Fruit fly (Drosophila melanogaster) Kc167 (cell line): ENCODE measurements around the gene CG18223.

Experiments used
- Myc ChIP-seq: fragments of >200 bp; optimal IDR thresholded peaks from 2 replicates; lab custom pipeline; 2017; ENCODE audit warnings: missing external identifiers
- Sin3A ChIP-seq: fragments of >200 bp; optimal IDR thresholded peaks from 2 replicates; lab custom pipeline; 2018; ENCODE audit warnings: missing external identifiers
- h ChIP-seq: fragments of >200 bp; optimal IDR thresholded peaks from 3 replicates; lab custom pipeline; 2018; ENCODE audit warnings: missing external identifiers
- insv ChIP-seq: fragments of >200 bp; optimal IDR thresholded peaks from 3 replicates; lab custom pipeline; 2018; ENCODE audit warnings: missing external identifiers
- psq ChIP-seq: fragments of >200 bp; optimal IDR thresholded peaks from 2 replicates; lab custom pipeline; 2017; ENCODE audit warnings: missing external identifiers
- ttk ChIP-seq: sonication (Bioruptor generic); optimal IDR thresholded peaks from 2 replicates; lab custom pipeline; 2017; ENCODE audit warnings: missing external identifiers

dm6 chr3L:18896297-18896863, 23.7 kb downstream of the CG18223 start:
- TF ChIP-seq h (lab: Kevin White, UChicago) (no peak), Myc (lab: Kevin White, UChicago) (no peak), insv (lab: Kevin White, UChicago) (no peak), ttk (no peak), Sin3A (lab: Kevin White, UChicago) (no peak), psq (lab: Kevin White, UChicago) (no peak)
